Worm (Caenorhabditis elegans) whole organism, L4 larva: ENCODE measurements around the gene C10A4.6.
A peak's percentile ranks its signal among the peaks of the same experiment; 100 is the strongest.

Source experiments
- D1046.2 ChIP-seq: fragments of 200-800 bp; sonication (Bioruptor generic); IDR thresholded peaks from 2 replicates; pipeline ENCODE4 v1.3.6; 2022; ENCODE audit warnings: missing genetic modification characterization, missing compliant biosample characterization
- F37D6.2 ChIP-seq: sonication (generic microtip); optimal IDR thresholded peaks from 2 replicates; lab custom pipeline; 2016; ENCODE audit warnings: mild to moderate bottlenecking, missing genetic modification characterization, missing compliant biosample characterization
- F49E8.2 ChIP-seq: sonication (generic microtip); optimal IDR thresholded peaks from 2 replicates; lab custom pipeline; 2016; ENCODE audit warnings: missing compliant biosample characterization, mild to moderate bottlenecking, missing genetic modification characterization, borderline replicate concordance
- R02D3.7 ChIP-seq: fragments of 150-350 bp; sonication (generic microtip); optimal IDR thresholded peaks from 3 replicates; lab custom pipeline; 2014; ENCODE audit warnings: missing biosample characterization, missing genetic modification characterization
- Y48G9A.11 ChIP-seq: fragments of 200-800 bp; sonication (Bioruptor generic); IDR thresholded peaks from 2 replicates; pipeline ENCODE4 v1.3.6; 2022; ENCODE audit warnings: missing genetic modification reagents, missing genetic modification characterization, missing compliant biosample characterization
- arid-1 ChIP-seq: fragments of 200-800 bp; sonication (Bioruptor generic); conservative IDR thresholded peaks from 2 replicates; pipeline ENCODE4 v1.3.6; 2022; ENCODE audit warnings: missing genetic modification reagents, missing genetic modification characterization, missing compliant biosample characterization
- attf-4 ChIP-seq: sonication (generic microtip); optimal IDR thresholded peaks from 3 replicates; lab custom pipeline; 2017; ENCODE audit warnings: missing biosample characterization, missing genetic modification characterization
- ceh-32 ChIP-seq: sonication (generic microtip); optimal IDR thresholded peaks from 2 replicates; lab custom pipeline; 2016; ENCODE audit warnings: mild to moderate bottlenecking, missing genetic modification characterization, missing compliant biosample characterization; ENCODE audit not compliant: poor library complexity
- ceh-44 ChIP-seq: fragments of 200-800 bp; sonication (Bioruptor generic); IDR thresholded peaks from 2 replicates; pipeline ENCODE4 v1.3.6; 2022; ENCODE audit warnings: missing genetic modification reagents, missing genetic modification characterization, missing compliant biosample characterization
- ces-1 ChIP-seq: fragments of 150-350 bp; sonication (generic microtip); optimal IDR thresholded peaks from 4 replicates; lab custom pipeline; 2014; ENCODE audit warnings: missing biosample characterization, missing genetic modification reagents, missing genetic modification characterization
- ctbp-1 ChIP-seq: fragments of 200-800 bp; sonication (Bioruptor generic); IDR thresholded peaks from 2 replicates; pipeline ENCODE4 v1.3.6; 2022; ENCODE audit warnings: missing genetic modification reagents, missing genetic modification characterization, missing compliant biosample characterization
- daf-8 ChIP-seq: fragments of 200-800 bp; sonication (Bioruptor generic); IDR thresholded peaks from 2 replicates; pipeline ENCODE4 v1.3.6; 2022; ENCODE audit warnings: missing genetic modification characterization, missing compliant biosample characterization
- dmd-6 ChIP-seq: fragments of 200-800 bp; sonication (Bioruptor generic); IDR thresholded peaks from 2 replicates; pipeline ENCODE4 v1.3.6; 2022; ENCODE audit warnings: missing genetic modification reagents, missing genetic modification characterization, missing compliant biosample characterization
- dpl-1 ChIP-seq: fragments of 150-350 bp; optimal IDR thresholded peaks from 2 replicates; lab custom pipeline; 2014; ENCODE audit warnings: missing biosample characterization, missing genetic modification reagents, missing genetic modification characterization
- dve-1 ChIP-seq: sonication (generic microtip); optimal IDR thresholded peaks from 2 replicates; lab custom pipeline; 2017; ENCODE audit warnings: antibody characterized with exemption, mild to moderate bottlenecking, missing genetic modification characterization, missing compliant biosample characterization; ENCODE audit not compliant: insufficient read depth
- egl-43 ChIP-seq: fragments of 200-800 bp; sonication (Bioruptor generic); IDR thresholded peaks from 2 replicates; pipeline ENCODE4 v1.3.6; 2022; ENCODE audit warnings: missing genetic modification reagents, missing genetic modification characterization, missing compliant biosample characterization
- fos-1 ChIP-seq: fragments of 150-350 bp; optimal IDR thresholded peaks from 2 replicates; lab custom pipeline; 2014; ENCODE audit warnings: missing biosample characterization, missing genetic modification characterization
- hlh-11 ChIP-seq: fragments of 200-800 bp; sonication (Bioruptor generic); optimal IDR thresholded peaks from 2 replicates; lab custom pipeline; 2018; ENCODE audit warnings: mild to moderate bottlenecking, missing genetic modification characterization, missing compliant biosample characterization
- hlh-30 ChIP-seq: sonication (generic microtip); optimal IDR thresholded peaks from 2 replicates; lab custom pipeline; 2017; ENCODE audit warnings: antibody characterized with exemption, mild to moderate bottlenecking, missing genetic modification characterization, missing compliant biosample characterization; ENCODE audit not compliant: insufficient read depth
- hmg-1.1 ChIP-seq: fragments of 200-800 bp; sonication (Bioruptor generic); IDR thresholded peaks from 2 replicates; pipeline ENCODE4 v1.3.6; 2022; ENCODE audit warnings: missing genetic modification reagents, missing genetic modification characterization, missing compliant biosample characterization
- lin-1 ChIP-seq: fragments of 200-800 bp; sonication (Bioruptor generic); IDR thresholded peaks from 2 replicates; pipeline ENCODE4 v1.3.6; 2022; ENCODE audit warnings: missing genetic modification reagents, missing genetic modification characterization, missing compliant biosample characterization
- lin-15B ChIP-seq: fragments of 150-350 bp; sonication (generic microtip); optimal IDR thresholded peaks from 3 replicates; lab custom pipeline; 2014; ENCODE audit warnings: missing biosample characterization, missing genetic modification characterization
- lin-38 ChIP-seq: fragments of 200-800 bp; sonication (Bioruptor generic); IDR thresholded peaks from 2 replicates; pipeline ENCODE4 v1.3.6; 2022; ENCODE audit warnings: missing genetic modification reagents, missing genetic modification characterization, missing compliant biosample characterization
- mdl-1 ChIP-seq, 2 experiments: fragments of 150-350 bp in 1 of 2; sonication (generic microtip) in 1 of 2; optimal IDR thresholded peaks; 2 replicates each; lab custom pipeline; 2014 to 2017; ENCODE audit warnings: missing biosample characterization in 2 of 2, missing genetic modification characterization in 2 of 2
- nhr-10 ChIP-seq: fragments of 150-350 bp; optimal IDR thresholded peaks from 2 replicates; lab custom pipeline; 2014; ENCODE audit warnings: missing biosample characterization, missing genetic modification characterization
- nhr-111 ChIP-seq: fragments of 200-800 bp; sonication (Bioruptor generic); optimal IDR thresholded peaks from 2 replicates; lab custom pipeline; 2018; ENCODE audit warnings: mild to moderate bottlenecking, missing genetic modification characterization, missing compliant biosample characterization
- nhr-237 ChIP-seq: sonication (generic microtip); optimal IDR thresholded peaks from 2 replicates; lab custom pipeline; 2017; ENCODE audit warnings: missing biosample characterization, missing genetic modification characterization
- nhr-25 ChIP-seq: sonication (generic microtip); optimal IDR thresholded peaks from 2 replicates; lab custom pipeline; 2017; ENCODE audit warnings: missing genetic modification characterization, mild to moderate bottlenecking, missing compliant biosample characterization, antibody characterized with exemption, moderate library complexity, borderline replicate concordance; ENCODE audit not compliant: insufficient read depth
- nhr-28 ChIP-seq: fragments of 150-350 bp; optimal IDR thresholded peaks from 2 replicates; lab custom pipeline; 2014; ENCODE audit warnings: missing biosample characterization, missing genetic modification characterization
- nhr-42 ChIP-seq: fragments of 200-800 bp; sonication (Bioruptor generic); IDR thresholded peaks from 2 replicates; pipeline ENCODE4 v1.3.6; 2022; ENCODE audit warnings: missing genetic modification characterization, missing compliant biosample characterization
- nhr-48 ChIP-seq: sonication (generic microtip); optimal IDR thresholded peaks from 2 replicates; lab custom pipeline; 2016; ENCODE audit warnings: mild to moderate bottlenecking, missing genetic modification characterization, missing compliant biosample characterization
- set-16 ChIP-seq: fragments of 200-800 bp; sonication (Bioruptor generic); IDR thresholded peaks from 2 replicates; pipeline ENCODE4 v1.3.6; 2022; ENCODE audit warnings: missing genetic modification reagents, missing genetic modification characterization, missing compliant biosample characterization
- spr-3 ChIP-seq: fragments of 200-800 bp; sonication (Bioruptor generic); optimal IDR thresholded peaks from 2 replicates; lab custom pipeline; 2018; ENCODE audit warnings: mild to moderate bottlenecking, missing genetic modification characterization, missing compliant biosample characterization
- tag-97 ChIP-seq: fragments of 200-800 bp; sonication (Bioruptor generic); IDR thresholded peaks from 2 replicates; pipeline ENCODE4 v1.3.6; 2022; ENCODE audit warnings: missing genetic modification characterization, missing compliant biosample characterization
- tra-1 ChIP-seq: fragments of 200-800 bp; sonication (Bioruptor generic); IDR thresholded peaks from 2 replicates; pipeline ENCODE4 v1.3.6; 2022; ENCODE audit warnings: missing genetic modification reagents, missing genetic modification characterization, missing compliant biosample characterization
- zip-2 ChIP-seq: fragments of 150-350 bp; optimal IDR thresholded peaks from 2 replicates; lab custom pipeline; 2014; ENCODE audit warnings: missing biosample characterization, missing genetic modification characterization
- ztf-11 ChIP-seq: fragments of 150-350 bp; optimal IDR thresholded peaks from 2 replicates; lab custom pipeline; 2014; ENCODE audit warnings: missing biosample characterization, missing genetic modification characterization
- ztf-7 ChIP-seq: fragments of 150-350 bp; optimal IDR thresholded peaks from 2 replicates; lab custom pipeline; 2014; ENCODE audit warnings: missing biosample characterization, missing genetic modification characterization

Gene C10A4.6

DNA sequence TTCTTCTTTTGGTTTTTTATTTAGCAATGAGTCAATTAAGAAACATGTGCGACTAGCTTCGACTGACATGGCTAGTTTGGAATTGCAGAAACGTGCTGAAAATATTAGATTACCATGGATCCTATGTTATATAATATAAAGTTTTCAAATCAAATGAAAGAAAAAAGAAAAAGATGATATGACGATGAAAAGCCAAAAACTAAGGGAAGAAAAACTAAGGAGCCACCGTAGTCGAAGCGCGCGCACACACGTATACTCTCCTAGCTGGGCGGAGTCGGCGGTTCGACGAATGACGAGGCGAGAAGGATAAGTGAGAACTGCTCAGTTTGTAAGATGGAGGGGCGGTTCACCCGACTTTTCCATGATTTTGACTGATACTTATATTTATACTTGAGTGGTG is 34.4 kb downstream of the C10A4.6 start, which contains the start of gene mnm-2:
TSS of gene mnm-2 (minus strand) at position 101 of the 400 bp plus-strand sequence.
- TF ChIP-seq ceh-32 (tag; lab: Kevin White, UChicago) (no peak), lin-1 (GFP tag; lab: Robert Waterston, UW) (no peak), spr-3 (GFP tag; lab: Kevin White, UChicago) (no peak), dve-1 (tag; lab: Kevin White, UChicago) (no peak), zip-2 (tag; lab: Kevin White, UChicago) (no peak)

- TF ChIP-seq spr-3 (GFP tag; lab: Kevin White, UChicago) (no peak), nhr-48 (tag; lab: Kevin White, UChicago) (no peak), F37D6.2 (tag; lab: Kevin White, UChicago) (no peak), dmd-6 (GFP tag; lab: Robert Waterston, UW) (no peak), ces-1 (GFP tag; lab: Kevin White, UChicago) (no peak), Y48G9A.11 (GFP tag; lab: Robert Waterston, UW) (no peak), arid-1 (GFP tag; lab: Robert Waterston, UW) (no peak), tag-97 (GFP tag; lab: Robert Waterston, UW) (no peak), ztf-11 (no peak), ceh-44 (GFP tag; lab: Robert Waterston, UW) (no peak), nhr-237 (tag; lab: Kevin White, UChicago) (no peak), nhr-25 (peak; percentile 38), nhr-42 (no peak), hlh-11 (peak; percentile 20), nhr-10 (tag; lab: Kevin White, UChicago) (no peak), mdl-1 (tag; optimal IDR thresholded peaks at IDR 0.05; lab: Kevin White, UChicago) (no peak), D1046.2 (GFP tag; lab: Robert Waterston, UW) (no peak), lin-15B (tag; lab: Kevin White, UChicago) (no peak), nhr-28 (peak; percentile 42), R02D3.7 (tag; lab: Kevin White, UChicago) (no peak), attf-4 (tag; lab: Kevin White, UChicago) (no peak), hlh-30 (tag; lab: Kevin White, UChicago) (peak; percentile 45), ztf-7 (tag; lab: Kevin White, UChicago) (no peak)
Observed at ce11 chrX:7430483-7430882, 40.1 kb downstream of the C10A4.6 start.

- no peak for TF ChIP-seq hmg-1.1 (GFP tag; lab: Robert Waterston, UW)
- TF ChIP-seq set-16 (GFP tag; lab: Robert Waterston, UW) = no peak
- no peak for TF ChIP-seq egl-43 (GFP tag; lab: Robert Waterston, UW)
- TF ChIP-seq tag-97 (GFP tag; lab: Robert Waterston, UW) = no peak
- TF ChIP-seq fos-1 (tag; lab: Kevin White, UChicago) = no peak
- no peak for TF ChIP-seq zip-2 (tag; lab: Kevin White, UChicago)
- no peak for TF ChIP-seq dpl-1
- TF ChIP-seq daf-8 = no peak
- TF ChIP-seq ctbp-1 (GFP tag; lab: Robert Waterston, UW) = no peak
- TF ChIP-seq attf-4 (tag; lab: Kevin White, UChicago) = no peak
- TF ChIP-seq F49E8.2 (tag; lab: Kevin White, UChicago) = no peak
- TF ChIP-seq nhr-111 = no peak
- no peak for TF ChIP-seq D1046.2 (GFP tag; lab: Robert Waterston, UW)
- TF ChIP-seq hlh-11 = no peak
- TF ChIP-seq lin-38 = no peak
- TF ChIP-seq tra-1 (GFP tag; lab: Robert Waterston, UW) = no peak
- TF ChIP-seq ceh-44 (GFP tag; lab: Robert Waterston, UW) = no peak
- TF ChIP-seq, all 104 proteins: peak for 0
Observed at ce11 chrX:7431165-7431564, 40.8 kb downstream of the C10A4.6 start, which contains the start of gene clc-2. TSS of gene clc-2 (plus strand) at chrX:7431465.
